Fruit fly (Drosophila melanogaster): Measurements from ENCODE around the gene CG43367.

dm6 chr3L:4220679-4221078 is 26.9 kb downstream of the CG43367 start:
- TF ChIP-seq pad (GFP tag; optimal IDR thresholded peaks at IDR 0.05) (no peak), CG11617 (GFP tag; optimal IDR thresholded peaks at IDR 0.05) (no peak), CG5204 (GFP tag; optimal IDR thresholded peaks at IDR 0.05) (no peak), cnc (optimal IDR thresholded peaks at IDR 0.05) (no peak), kay (GFP tag; ENCODE audit: borderline replicate concordance) (no peak), ovo (GFP tag; optimal IDR thresholded peaks at IDR 0.05) (no peak), Hr96 (GFP tag; optimal IDR thresholded peaks at IDR 0.05) (no peak), toe (GFP tag; optimal IDR thresholded peaks at IDR 0.05) (no peak), CG7101 (tag; optimal IDR thresholded peaks at IDR 0.05) (no peak), CG33017 (tag; optimal IDR thresholded peaks at IDR 0.05) (no peak)
